Fruit fly (Drosophila melanogaster) whole organism, embryonic: ENCODE measurements around the gene CG6136.
A peak's percentile ranks its signal among the peaks of the same experiment; 100 is the strongest.

ENCODE experiments used
- Atf6 ChIP-seq: fragments of 200-800 bp; sonication (Bioruptor generic); IDR thresholded peaks from 2 replicates; pipeline ENCODE4 v1.3.6; 2022; ENCODE audit warnings: missing biosample characterization, missing genetic modification characterization
- CG10274 ChIP-seq: fragments of 200-800 bp; sonication (Bioruptor generic); optimal IDR thresholded peaks from 3 replicates; lab custom pipeline; 2017; ENCODE audit warnings: missing biosample characterization, mild to moderate bottlenecking, missing genetic modification characterization
- CG1832 ChIP-seq: fragments of 200-800 bp; sonication (Bioruptor generic); optimal IDR thresholded peaks from 2 replicates; lab custom pipeline; 2017; ENCODE audit warnings: missing biosample characterization, mild to moderate bottlenecking, missing genetic modification characterization, inconsistent platforms
- CG32767 ChIP-seq: fragments of 200-800 bp; sonication (Bioruptor generic); IDR thresholded peaks from 2 replicates; pipeline ENCODE4 v1.3.6; 2022; ENCODE audit warnings: missing biosample characterization, missing genetic modification characterization
- CG33557 ChIP-seq: fragments of 200-800 bp; sonication (Bioruptor generic); optimal IDR thresholded peaks from 2 replicates; lab custom pipeline; 2019; ENCODE audit warnings: missing biosample characterization, mild to moderate bottlenecking, missing genetic modification characterization, moderate library complexity
- CG4328 ChIP-seq: fragments of 200-800 bp; sonication (Bioruptor generic); optimal IDR thresholded peaks from 3 replicates; lab custom pipeline; 2017; ENCODE audit warnings: missing biosample characterization, missing genetic modification reagents, missing genetic modification characterization
- CG6683 ChIP-seq: fragments of 200-800 bp; sonication (Bioruptor generic); optimal IDR thresholded peaks from 2 replicates; lab custom pipeline; 2017; ENCODE audit warnings: missing biosample characterization, mild to moderate bottlenecking, missing genetic modification characterization, missing genetic modification reagents
- CG6791 ChIP-seq: fragments of 200-800 bp; sonication (Bioruptor generic); IDR thresholded peaks from 3 replicates; pipeline ENCODE4 v1.3.6; 2022; ENCODE audit warnings: missing biosample characterization, missing genetic modification characterization; ENCODE audit not compliant: partially characterized antibody
- CG7928 ChIP-seq: fragments of 200-800 bp; sonication (Bioruptor generic); optimal IDR thresholded peaks from 2 replicates; lab custom pipeline; 2017; ENCODE audit warnings: missing biosample characterization, mild to moderate bottlenecking, missing genetic modification characterization
- Dbx ChIP-seq: fragments of 200-800 bp; sonication (Bioruptor generic); IDR thresholded peaks from 3 replicates; pipeline ENCODE4 v1.3.6; 2022; ENCODE audit warnings: missing biosample characterization, missing genetic modification characterization
- Doc2 ChIP-seq: fragments of 200-800 bp; sonication (Bioruptor generic); IDR thresholded peaks from 2 replicates; pipeline ENCODE4 v1.3.6; 2022; ENCODE audit warnings: missing biosample characterization, missing genetic modification characterization
- Hand ChIP-seq: fragments of 200-800 bp; sonication (Bioruptor generic); optimal IDR thresholded peaks from 2 replicates; lab custom pipeline; 2017; ENCODE audit warnings: mild to moderate bottlenecking, missing biosample characterization, missing genetic modification reagents, missing genetic modification characterization
- Hr39 ChIP-seq: fragments of >200 bp; optimal IDR thresholded peaks from 2 replicates; lab custom pipeline; 2017
- Mad ChIP-seq: fragments of 200-800 bp; sonication (Bioruptor generic); optimal IDR thresholded peaks from 2 replicates; lab custom pipeline; 2016; ENCODE audit warnings: missing biosample characterization, missing genetic modification characterization
- NC2α ChIP-seq: fragments of 200-800 bp; sonication (Bioruptor generic); optimal IDR thresholded peaks from 2 replicates; lab custom pipeline; 2016; ENCODE audit warnings: missing biosample characterization, missing genetic modification characterization
- Neu2 ChIP-seq: fragments of 200-800 bp; sonication (Bioruptor generic); optimal IDR thresholded peaks from 3 replicates; lab custom pipeline; 2016; ENCODE audit warnings: missing biosample characterization, missing genetic modification characterization, borderline replicate concordance
- Nf-YC ChIP-seq: fragments of 200-800 bp; optimal IDR thresholded peaks from 3 replicates; lab custom pipeline; 2019; ENCODE audit warnings: missing biosample characterization, mild to moderate bottlenecking, missing genetic modification characterization, moderate library complexity
- Trl ChIP-seq, 3 experiments: fragments of >200 bp in 2 of 3; fragments of 200-800 bp in 1 of 3; sonication (Bioruptor generic) in 1 of 3; optimal IDR thresholded peaks; 2 replicates in 1 of 3; 3 replicates in 2 of 3; lab custom pipeline; 2016 to 2017; ENCODE audit warnings: missing biosample characterization in 1 of 3, missing genetic modification characterization in 1 of 3
- Xrp1 ChIP-seq: fragments of 200-800 bp; sonication (Bioruptor generic); IDR thresholded peaks from 2 replicates; pipeline ENCODE4 v1.3.6; 2022; ENCODE audit warnings: missing biosample characterization, missing genetic modification characterization
- abd-A ChIP-seq: fragments of 200-800 bp; sonication (Bioruptor generic); optimal IDR thresholded peaks from 3 replicates; lab custom pipeline; 2019; ENCODE audit warnings: missing biosample characterization, mild to moderate bottlenecking, missing genetic modification characterization, moderate library complexity
- ac ChIP-seq: fragments of 200-800 bp; sonication (Bioruptor generic); optimal IDR thresholded peaks from 3 replicates; lab custom pipeline; 2017; ENCODE audit warnings: missing biosample characterization, mild to moderate bottlenecking, missing genetic modification characterization
- btn ChIP-seq: fragments of 200-800 bp; sonication (Bioruptor generic); optimal IDR thresholded peaks from 2 replicates; lab custom pipeline; 2016; ENCODE audit warnings: missing biosample characterization, missing genetic modification characterization
- cg ChIP-seq: fragments of 200-800 bp; sonication (Bioruptor generic); optimal IDR thresholded peaks from 3 replicates; lab custom pipeline; 2019; ENCODE audit warnings: missing biosample characterization, mild to moderate bottlenecking, missing genetic modification characterization, moderate library complexity
- chinmo ChIP-seq: fragments of 200-800 bp; sonication (Bioruptor generic); IDR thresholded peaks from 4 replicates; pipeline ENCODE4 v1.3.6; 2022; ENCODE audit warnings: missing biosample characterization, missing genetic modification characterization; ENCODE audit not compliant: partially characterized antibody
- chm ChIP-seq: fragments of 200-800 bp; sonication (Bioruptor generic); IDR thresholded peaks from 2 replicates; pipeline ENCODE4 v1.3.6; 2022; ENCODE audit warnings: missing biosample characterization, missing genetic modification characterization
- dpn ChIP-seq, 2 experiments: fragments of 200-800 bp; sonication (Bioruptor generic); optimal IDR thresholded peaks; 3 replicates each; lab custom pipeline; 2016; ENCODE audit warnings: missing biosample characterization in 2 of 2, missing genetic modification characterization in 2 of 2
- dysf ChIP-seq: fragments of 200-800 bp; sonication (Bioruptor generic); IDR thresholded peaks from 3 replicates; pipeline ENCODE4 v1.3.6; 2022; ENCODE audit warnings: missing biosample characterization, missing genetic modification characterization
- exex ChIP-seq: fragments of 200-800 bp; sonication (Bioruptor generic); optimal IDR thresholded peaks from 4 replicates; lab custom pipeline; 2018; ENCODE audit warnings: missing biosample characterization, mild to moderate bottlenecking, missing genetic modification characterization, moderate library complexity
- gsb-n ChIP-seq: fragments of 200-800 bp; sonication (Bioruptor generic); optimal IDR thresholded peaks from 3 replicates; lab custom pipeline; 2018; ENCODE audit warnings: missing biosample characterization, mild to moderate bottlenecking, missing genetic modification characterization
- hbn ChIP-seq: fragments of 200-800 bp; sonication (Bioruptor generic); IDR thresholded peaks from 2 replicates; pipeline ENCODE4 v1.3.6; 2022; ENCODE audit warnings: missing biosample characterization, missing genetic modification characterization; ENCODE audit not compliant: partially characterized antibody
- ind ChIP-seq: fragments of 200-800 bp; sonication (Bioruptor generic); optimal IDR thresholded peaks from 3 replicates; lab custom pipeline; 2016; ENCODE audit warnings: missing biosample characterization, missing genetic modification characterization
- kni ChIP-seq: fragments of 200-800 bp; sonication (Bioruptor generic); optimal IDR thresholded peaks from 3 replicates; lab custom pipeline; 2017; ENCODE audit warnings: mild to moderate bottlenecking, missing biosample characterization, missing genetic modification reagents, missing genetic modification characterization
- lmd ChIP-seq: fragments of 200-800 bp; sonication (Bioruptor generic); IDR thresholded peaks from 2 replicates; pipeline ENCODE4 v1.3.6; 2022; ENCODE audit warnings: missing biosample characterization, missing genetic modification characterization
- onecut ChIP-seq: fragments of 200-800 bp; sonication (Bioruptor generic); IDR thresholded peaks from 2 replicates; pipeline ENCODE4 v1.3.6; 2022; ENCODE audit warnings: missing biosample characterization, missing genetic modification characterization
- pfk ChIP-seq: fragments of 200-800 bp; sonication (Bioruptor generic); optimal IDR thresholded peaks from 2 replicates; lab custom pipeline; 2018; ENCODE audit warnings: missing biosample characterization, mild to moderate bottlenecking, missing genetic modification characterization, moderate library complexity
- pum ChIP-seq: fragments of 200-800 bp; sonication (Bioruptor generic); optimal IDR thresholded peaks from 2 replicates; lab custom pipeline; 2016; ENCODE audit warnings: missing biosample characterization, missing genetic modification characterization
- run ChIP-seq: fragments of 200-800 bp; sonication (Bioruptor generic); optimal IDR thresholded peaks from 3 replicates; lab custom pipeline; 2018; ENCODE audit warnings: missing biosample characterization, mild to moderate bottlenecking, missing genetic modification characterization
- scrt ChIP-seq: fragments of 200-800 bp; sonication (Bioruptor generic); optimal IDR thresholded peaks from 2 replicates; lab custom pipeline; 2018; ENCODE audit warnings: missing biosample characterization, mild to moderate bottlenecking, missing genetic modification characterization, moderate library complexity
- sisA ChIP-seq: fragments of 200-800 bp; sonication (Bioruptor generic); IDR thresholded peaks from 2 replicates; pipeline ENCODE4 v1.3.6; 2022; ENCODE audit warnings: missing biosample characterization, missing genetic modification characterization
- sr ChIP-seq: fragments of 200-800 bp; sonication (Bioruptor generic); IDR thresholded peaks from 3 replicates; pipeline ENCODE4 v1.3.6; 2022; ENCODE audit warnings: missing biosample characterization, missing genetic modification characterization
- sug ChIP-seq: fragments of 200-800 bp; optimal IDR thresholded peaks from 2 replicates; lab custom pipeline; 2019; ENCODE audit warnings: missing biosample characterization, mild to moderate bottlenecking, missing genetic modification characterization, moderate library complexity
- tio ChIP-seq: fragments of 200-800 bp; sonication (Bioruptor generic); optimal IDR thresholded peaks from 2 replicates; lab custom pipeline; 2017; ENCODE audit warnings: missing biosample characterization, missing genetic modification characterization, inconsistent platforms
- vfl ChIP-seq: fragments of 200-800 bp; sonication (Bioruptor generic); optimal IDR thresholded peaks from 2 replicates; lab custom pipeline; 2016; ENCODE audit warnings: missing biosample characterization, missing genetic modification characterization
- vvl ChIP-seq: fragments of 200-800 bp; sonication (Bioruptor generic); IDR thresholded peaks from 2 replicates; pipeline ENCODE4 v1.3.6; 2022; ENCODE audit warnings: missing biosample characterization, missing genetic modification characterization

CG6136 gene

dm6 chr3R:15379071-15379470, 7.1 kb upstream of the CG6136 start (continued):
- no peak for TF ChIP-seq sug (tag; lab: Kevin White, UChicago)
- TF ChIP-seq sr (GFP tag; lab: Robert Waterston, UW): no peak
- TF ChIP-seq CG4328 (GFP tag; lab: Kevin White, UChicago): no peak
- no peak for TF ChIP-seq pum (GFP tag; lab: Kevin White, UChicago)
- TF ChIP-seq Nf-YC (tag; lab: Kevin White, UChicago): no peak
- no peak for TF ChIP-seq NC2α (GFP tag; lab: Kevin White, UChicago)
- TF ChIP-seq onecut: peak; percentile 58
- TF ChIP-seq Hr39 (lab: Kevin White, UChicago): no peak
- TF ChIP-seq CG33557 (GFP tag; lab: Kevin White, UChicago): no peak
- TF ChIP-seq dpn (GFP tag; optimal IDR thresholded peaks at IDR 0.05; lab: Kevin White, UChicago): no peak
- no peak for TF ChIP-seq CG7928
- TF ChIP-seq Xrp1 (GFP tag; lab: Robert Waterston, UW): no peak
- TF ChIP-seq chm (GFP tag; lab: Robert Waterston, UW): no peak
- no peak for TF ChIP-seq hbn (GFP tag; lab: Robert Waterston, UW)
- TF ChIP-seq Doc2 (GFP tag; lab: Robert Waterston, UW): no peak
- TF ChIP-seq CG10274 (GFP tag; lab: Kevin White, UChicago): no peak
- TF ChIP-seq tio (GFP tag; lab: Kevin White, UChicago): no peak
- TF ChIP-seq ind (GFP tag; lab: Kevin White, UChicago): no peak
- no peak for TF ChIP-seq Neu2 (GFP tag; lab: Kevin White, UChicago)
- TF ChIP-seq dysf: no peak
- no peak for TF ChIP-seq vvl (GFP tag; lab: Robert Waterston, UW)
- 0 out of 4 replicates have a peak, but pooled peaks have one; percentile 58 for TF ChIP-seq chinmo
- peak; percentile 47 for TF ChIP-seq kni (GFP tag; lab: Kevin White, UChicago)
- TF ChIP-seq exex (tag; lab: Kevin White, UChicago): no peak
- TF ChIP-seq cg (GFP tag; lab: Kevin White, UChicago): peak; percentile 64
- TF ChIP-seq Mad (GFP tag; lab: Kevin White, UChicago): no peak
- no peak for TF ChIP-seq run (tag; lab: Kevin White, UChicago)
- TF ChIP-seq CG6791 (GFP tag; lab: Robert Waterston, UW): peak; percentile 46; the same call in 1 of the 3 replicates
- no peak for TF ChIP-seq ac (GFP tag; lab: Kevin White, UChicago)
- no peak for TF ChIP-seq pfk (GFP tag; lab: Kevin White, UChicago)
- peak; percentile 69 for TF ChIP-seq CG1832
- TF ChIP-seq vfl (GFP tag; lab: Kevin White, UChicago): no peak
- TF ChIP-seq CG32767 (GFP tag; lab: Robert Waterston, UW): no peak
- no peak for TF ChIP-seq Atf6 (GFP tag; lab: Robert Waterston, UW)
- no peak for TF ChIP-seq Dbx (GFP tag; lab: Robert Waterston, UW)
- TF ChIP-seq Trl (optimal IDR thresholded peaks at IDR 0.05; lab: Kevin White, UChicago): peak; percentile 65 to 79
- TF ChIP-seq Trl (GFP tag; optimal IDR thresholded peaks at IDR 0.05; lab: Kevin White, UChicago): no peak
- TF ChIP-seq CG6683 (GFP tag; lab: Kevin White, UChicago): no peak
- TF ChIP-seq btn (GFP tag; lab: Kevin White, UChicago): no peak
- TF ChIP-seq Hand (GFP tag; lab: Kevin White, UChicago): no peak
- no peak for TF ChIP-seq sisA (GFP tag; lab: Robert Waterston, UW)
- TF ChIP-seq lmd (GFP tag; lab: Robert Waterston, UW): no peak
- peak; percentile 96 for TF ChIP-seq scrt (GFP tag; lab: Kevin White, UChicago)
- no peak for TF ChIP-seq gsb-n (tag; lab: Kevin White, UChicago)
- no peak for TF ChIP-seq abd-A
